Worm (Caenorhabditis elegans): Measurements from ENCODE around the gene R04E5.9.

- TF ChIP-seq ceh-16 (tag; optimal IDR thresholded peaks at IDR 0.05), result no peak
- TF ChIP-seq ztf-11 (tag; optimal IDR thresholded peaks at IDR 0.05), result no peak
- no peak for TF ChIP-seq lsy-2 (tag; optimal IDR thresholded peaks at IDR 0.05)
- no peak for TF ChIP-seq elt-3 (tag; optimal IDR thresholded peaks at IDR 0.05)
- TF ChIP-seq lin-13 (GFP tag; optimal IDR thresholded peaks at IDR 0.05), result no peak
- TF ChIP-seq nhr-12 (tag; optimal IDR thresholded peaks at IDR 0.05), result no peak
- no peak for TF ChIP-seq nhr-6 (tag; optimal IDR thresholded peaks at IDR 0.05)
- no peak for TF ChIP-seq snpc-4 (tag; optimal IDR thresholded peaks at IDR 0.05)
- TF ChIP-seq blmp-1 (tag; optimal IDR thresholded peaks at IDR 0.05; ENCODE audit: insufficient read depth), result no peak
- no peak for TF ChIP-seq ama-1 (optimal IDR thresholded peaks at IDR 0.05)
- TF ChIP-seq unc-62 (GFP tag; optimal IDR thresholded peaks at IDR 0.05), result no peak
- TF ChIP-seq skn-1 (tag; optimal IDR thresholded peaks at IDR 0.05), result no peak
- TF ChIP-seq mdl-1 (tag; optimal IDR thresholded peaks at IDR 0.05), result no peak
- no peak for TF ChIP-seq elt-1 (tag; optimal IDR thresholded peaks at IDR 0.05)
Measured at ce11 chrX:8835405-8835804, 24.5 kb upstream of the R04E5.9 start, which contains the start of gene sec-15.

All from whole organism, L2 larva.